Worm (Caenorhabditis elegans): ENCODE results near the gene paf-2.

DNA sequence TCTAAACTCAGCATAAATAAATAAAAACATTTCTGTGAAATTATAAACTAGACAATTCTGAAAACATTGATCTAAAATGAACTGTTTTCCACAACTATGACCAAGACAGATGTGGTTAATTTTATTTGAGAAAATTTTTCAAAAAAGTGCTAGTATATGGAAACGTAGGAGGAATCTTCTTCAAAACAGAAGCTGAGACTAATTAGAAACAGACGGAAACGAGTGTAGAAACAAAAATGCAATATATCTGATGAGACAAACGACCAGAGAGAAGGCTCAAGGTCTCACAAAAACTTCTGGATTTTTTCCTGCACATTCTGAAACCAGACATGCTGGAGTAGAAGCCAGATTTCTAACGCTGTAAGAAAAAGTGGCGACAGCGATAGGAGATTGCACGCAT lies 1.6 kb downstream of the paf-2 start:
- TF ChIP-seq pha-4 (tag; optimal IDR thresholded peaks at IDR 0.05): no peak
- TF ChIP-seq mep-1 (tag; optimal IDR thresholded peaks at IDR 0.05): no peak
- no peak for TF ChIP-seq elt-1 (tag; optimal IDR thresholded peaks at IDR 0.05; ENCODE audit: borderline replicate concordance, insufficient read depth)
- no peak for TF ChIP-seq unc-62 (GFP tag; optimal IDR thresholded peaks at IDR 0.05)
- no peak for TF ChIP-seq nhr-12 (tag; optimal IDR thresholded peaks at IDR 0.05)
- no peak for TF ChIP-seq lsy-2 (tag; optimal IDR thresholded peaks at IDR 0.05)
- TF ChIP-seq ces-1 (GFP tag; optimal IDR thresholded peaks at IDR 0.05): no peak
- no peak for TF ChIP-seq drap-1 (GFP tag; optimal IDR thresholded peaks at IDR 0.05)
- TF ChIP-seq nhr-237 (tag; optimal IDR thresholded peaks at IDR 0.05): no peak
- no peak for TF ChIP-seq nhr-28 (tag; optimal IDR thresholded peaks at IDR 0.05)
- TF ChIP-seq snpc-4 (tag; optimal IDR thresholded peaks at IDR 0.05): no peak
- no peak for TF ChIP-seq unc-39 (tag; optimal IDR thresholded peaks at IDR 0.05)

Measured in whole organism, mixed stage, embryonic.